Fruit fly (Drosophila melanogaster) whole organism, embryonic: ENCODE results near the gene Gr93d.

ENCODE experiments used
- Aef1 ChIP-seq: fragments of 200-800 bp; sonication (Bioruptor generic); IDR thresholded peaks from 3 replicates; pipeline ENCODE4 v1.3.6; 2022; ENCODE audit warnings: missing biosample characterization, missing genetic modification characterization
- Atf6 ChIP-seq: fragments of 200-800 bp; sonication (Bioruptor generic); IDR thresholded peaks from 2 replicates; pipeline ENCODE4 v1.3.6; 2022; ENCODE audit warnings: missing biosample characterization, missing genetic modification characterization
- Bgb ChIP-seq: fragments of 200-800 bp; sonication (Bioruptor generic); IDR thresholded peaks from 2 replicates; pipeline ENCODE4 v1.3.6; 2022; ENCODE audit warnings: missing biosample characterization, missing genetic modification characterization; ENCODE audit not compliant: partially characterized antibody
- CG10209 ChIP-seq: fragments of 200-800 bp; sonication (Bioruptor generic); optimal IDR thresholded peaks from 3 replicates; lab custom pipeline; 2017; ENCODE audit warnings: missing biosample characterization, mild to moderate bottlenecking, missing genetic modification characterization, missing genetic modification reagents
- CG12155 ChIP-seq: fragments of 200-800 bp; sonication (Bioruptor generic); optimal IDR thresholded peaks from 3 replicates; lab custom pipeline; 2016; ENCODE audit warnings: missing biosample characterization, missing genetic modification characterization
- CG12299 ChIP-seq: fragments of 200-800 bp; sonication (Bioruptor generic); optimal IDR thresholded peaks from 2 replicates; lab custom pipeline; 2018; ENCODE audit warnings: missing biosample characterization, mild to moderate bottlenecking, missing genetic modification characterization
- CG13287 ChIP-seq: fragments of 200-800 bp; sonication (Bioruptor generic); IDR thresholded peaks from 2 replicates; pipeline ENCODE4 v1.3.6; 2022; ENCODE audit warnings: missing biosample characterization, missing genetic modification characterization; ENCODE audit not compliant: partially characterized antibody
- CG15514 ChIP-seq: fragments of 200-800 bp; sonication (Bioruptor generic); optimal IDR thresholded peaks from 3 replicates; lab custom pipeline; 2017; ENCODE audit warnings: missing biosample characterization, missing genetic modification characterization, mild to moderate bottlenecking, moderate library complexity, missing genetic modification reagents
- CG16863 ChIP-seq: fragments of 200-800 bp; sonication (Bioruptor generic); optimal IDR thresholded peaks from 3 replicates; lab custom pipeline; 2016; ENCODE audit warnings: missing biosample characterization, missing genetic modification characterization
- CG17568 ChIP-seq: fragments of 200-800 bp; sonication (Bioruptor generic); optimal IDR thresholded peaks from 2 replicates; lab custom pipeline; 2018; ENCODE audit warnings: missing biosample characterization, mild to moderate bottlenecking, missing genetic modification characterization, moderate library complexity
- CG17829 ChIP-seq: fragments of 200-800 bp; optimal IDR thresholded peaks from 2 replicates; lab custom pipeline; 2019; ENCODE audit warnings: missing biosample characterization, mild to moderate bottlenecking, missing genetic modification characterization, moderate library complexity
- CG30431 ChIP-seq: fragments of 200-800 bp; sonication (Bioruptor generic); optimal IDR thresholded peaks from 2 replicates; lab custom pipeline; 2017; ENCODE audit warnings: missing biosample characterization, missing genetic modification characterization
- CG4360 ChIP-seq: fragments of 200-800 bp; sonication (Bioruptor generic); IDR thresholded peaks from 2 replicates; pipeline ENCODE4 v1.3.6; 2022; ENCODE audit warnings: missing biosample characterization, missing genetic modification characterization
- CG7745 ChIP-seq: fragments of 200-800 bp; sonication (Bioruptor generic); optimal IDR thresholded peaks from 2 replicates; lab custom pipeline; 2018; ENCODE audit warnings: missing biosample characterization, mild to moderate bottlenecking, missing genetic modification characterization, moderate library complexity
- CG7786 ChIP-seq: fragments of 200-800 bp; sonication (Bioruptor generic); optimal IDR thresholded peaks from 2 replicates; lab custom pipeline; 2016; ENCODE audit warnings: missing biosample characterization, missing genetic modification characterization
- CG9932 ChIP-seq: fragments of 200-800 bp; sonication (Bioruptor generic); IDR thresholded peaks from 2 replicates; pipeline ENCODE4 v1.3.6; 2022; ENCODE audit warnings: missing biosample characterization, missing genetic modification characterization
- CoRest ChIP-seq: fragments of 200-800 bp; sonication (Bioruptor generic); optimal IDR thresholded peaks from 3 replicates; lab custom pipeline; 2018; ENCODE audit warnings: missing biosample characterization, mild to moderate bottlenecking, missing genetic modification characterization, moderate library complexity
- D19A ChIP-seq: fragments of 200-800 bp; optimal IDR thresholded peaks from 3 replicates; lab custom pipeline; 2019; ENCODE audit warnings: missing biosample characterization, mild to moderate bottlenecking, missing genetic modification characterization, moderate library complexity
- D19B ChIP-seq: fragments of 200-800 bp; sonication (Bioruptor generic); optimal IDR thresholded peaks from 2 replicates; lab custom pipeline; 2017; ENCODE audit warnings: missing biosample characterization, mild to moderate bottlenecking, missing genetic modification characterization
- Dll ChIP-seq: fragments of 200-800 bp; sonication (Bioruptor generic); IDR thresholded peaks from 4 replicates; pipeline ENCODE4 v1.3.6; 2022; ENCODE audit warnings: missing biosample characterization, missing genetic modification characterization; ENCODE audit not compliant: partially characterized antibody
- Drgx ChIP-seq: fragments of 200-800 bp; sonication (Bioruptor generic); IDR thresholded peaks from 2 replicates; pipeline ENCODE4 v1.3.6; 2022; ENCODE audit warnings: missing biosample characterization, missing genetic modification characterization
- E2f1 ChIP-seq: fragments of 200-800 bp; sonication (Bioruptor generic); IDR thresholded peaks from 2 replicates; pipeline ENCODE4 v1.3.6; 2022; ENCODE audit warnings: missing biosample characterization, missing genetic modification characterization
- Eip74EF ChIP-seq, 2 experiments: fragments of 200-800 bp in 1 of 2; fragments of >200 bp in 1 of 2; sonication (Bioruptor generic) in 1 of 2; optimal IDR thresholded peaks; 2 replicates each; lab custom pipeline; 2017 to 2019; ENCODE audit warnings: missing biosample characterization in 2 of 2, missing genetic modification characterization in 2 of 2, mild to moderate bottlenecking in 1 of 2, moderate library complexity in 1 of 2
- Fer1 ChIP-seq: fragments of 200-800 bp; sonication (Bioruptor generic); optimal IDR thresholded peaks from 2 replicates; lab custom pipeline; 2017; ENCODE audit warnings: missing biosample characterization, mild to moderate bottlenecking, missing genetic modification characterization
- Jarid2 ChIP-seq: fragments of 200-800 bp; sonication (Bioruptor generic); optimal IDR thresholded peaks from 3 replicates; lab custom pipeline; 2017; ENCODE audit warnings: mild to moderate bottlenecking, missing biosample characterization, missing genetic modification reagents, missing genetic modification characterization
- MBD-R2 ChIP-seq: fragments of 200-800 bp; sonication (Bioruptor generic); IDR thresholded peaks from 2 replicates; pipeline ENCODE4 v1.3.6; 2022; ENCODE audit warnings: missing biosample characterization, missing genetic modification characterization
- MTF-1 ChIP-seq: fragments of 200-800 bp; sonication (Bioruptor generic); optimal IDR thresholded peaks from 2 replicates; lab custom pipeline; 2018; ENCODE audit warnings: missing biosample characterization, mild to moderate bottlenecking, missing genetic modification characterization, borderline replicate concordance
- NFAT ChIP-seq: fragments of 200-800 bp; sonication (Bioruptor generic); IDR thresholded peaks from 2 replicates; pipeline ENCODE4 v1.3.6; 2022; ENCODE audit warnings: missing biosample characterization, missing genetic modification characterization
- Pdp1 ChIP-seq, 2 experiments: fragments of 200-800 bp; sonication (Bioruptor generic); optimal IDR thresholded peaks; 3 replicates each; lab custom pipeline; 2016; ENCODE audit warnings: missing biosample characterization in 2 of 2, missing genetic modification characterization in 2 of 2, mild to moderate bottlenecking in 1 of 2, moderate library complexity in 1 of 2
- Trl ChIP-seq, 3 experiments: fragments of >200 bp in 2 of 3; fragments of 200-800 bp in 1 of 3; sonication (Bioruptor generic) in 1 of 3; optimal IDR thresholded peaks; 2 replicates in 1 of 3; 3 replicates in 2 of 3; lab custom pipeline; 2016 to 2017; ENCODE audit warnings: missing biosample characterization in 1 of 3, missing genetic modification characterization in 1 of 3
- Xrp1 ChIP-seq: fragments of 200-800 bp; sonication (Bioruptor generic); IDR thresholded peaks from 2 replicates; pipeline ENCODE4 v1.3.6; 2022; ENCODE audit warnings: missing biosample characterization, missing genetic modification characterization
- chm ChIP-seq: fragments of 200-800 bp; sonication (Bioruptor generic); IDR thresholded peaks from 2 replicates; pipeline ENCODE4 v1.3.6; 2022; ENCODE audit warnings: missing biosample characterization, missing genetic modification characterization
- ci ChIP-seq: fragments of 200-800 bp; sonication (Bioruptor generic); IDR thresholded peaks from 3 replicates; pipeline ENCODE4 v1.3.6; 2022; ENCODE audit warnings: missing biosample characterization, missing genetic modification characterization
- crol ChIP-seq: fragments of 200-800 bp; sonication (Bioruptor generic); IDR thresholded peaks from 2 replicates; pipeline ENCODE4 v1.3.6; 2022; ENCODE audit warnings: missing biosample characterization, missing genetic modification characterization
- esg ChIP-seq: fragments of 200-800 bp; sonication (Bioruptor generic); conservative IDR thresholded peaks from 2 replicates; pipeline ENCODE4 v1.3.6; 2022; ENCODE audit warnings: missing biosample characterization, missing genetic modification characterization
- fd3F ChIP-seq: fragments of 200-800 bp; sonication (Bioruptor generic); optimal IDR thresholded peaks from 2 replicates; lab custom pipeline; 2018; ENCODE audit warnings: missing biosample characterization, mild to moderate bottlenecking, missing genetic modification characterization, moderate library complexity
- gem ChIP-seq: fragments of 200-800 bp; sonication (Bioruptor generic); optimal IDR thresholded peaks from 2 replicates; lab custom pipeline; 2019; ENCODE audit warnings: missing biosample characterization, mild to moderate bottlenecking, missing genetic modification characterization, moderate library complexity
- hb ChIP-seq: fragments of 200-800 bp; sonication (Bioruptor generic); IDR thresholded peaks from 3 replicates; pipeline ENCODE4 v1.3.6; 2022; ENCODE audit warnings: missing biosample characterization, missing genetic modification characterization; ENCODE audit not compliant: partially characterized antibody
- oc ChIP-seq: fragments of 200-800 bp; sonication (Bioruptor generic); optimal IDR thresholded peaks from 2 replicates; lab custom pipeline; 2018; ENCODE audit warnings: missing biosample characterization, mild to moderate bottlenecking, missing genetic modification characterization, moderate library complexity
- pan ChIP-seq, 4 experiments: fragments of >200 bp in 3 of 4; fragments of 200-800 bp in 1 of 4; sonication (Bioruptor generic) in 1 of 4; optimal IDR thresholded peaks in 3 of 4; IDR thresholded peaks in 1 of 4; 2 replicates each; pipeline versions ENCODE4 v1.3.6 to Lab custom; 2017 to 2022; ENCODE audit warnings: missing biosample characterization in 2 of 4, missing genetic modification characterization in 2 of 4, mixed read lengths in 1 of 4
- pb ChIP-seq: fragments of 200-800 bp; sonication (Bioruptor generic); optimal IDR thresholded peaks from 3 replicates; lab custom pipeline; 2016; ENCODE audit warnings: missing biosample characterization, missing genetic modification characterization
- row ChIP-seq: fragments of 200-800 bp; sonication (Bioruptor generic); IDR thresholded peaks from 3 replicates; pipeline ENCODE4 v1.3.6; 2022; ENCODE audit warnings: missing biosample characterization, missing genetic modification characterization
- sna ChIP-seq: fragments of 200-800 bp; sonication (Bioruptor generic); IDR thresholded peaks from 2 replicates; pipeline ENCODE4 v1.3.6; 2022; ENCODE audit warnings: missing biosample characterization, missing genetic modification characterization; ENCODE audit not compliant: partially characterized antibody
- sob ChIP-seq: fragments of 200-800 bp; sonication (Bioruptor generic); IDR thresholded peaks from 2 replicates; pipeline ENCODE4 v1.3.6; 2022; ENCODE audit warnings: missing biosample characterization, missing genetic modification characterization
- stc ChIP-seq: fragments of 200-800 bp; sonication (Bioruptor generic); IDR thresholded peaks from 2 replicates; pipeline ENCODE4 v1.3.6; 2022; ENCODE audit warnings: missing biosample characterization, missing genetic modification characterization
- toy ChIP-seq: fragments of 200-800 bp; sonication (Bioruptor generic); IDR thresholded peaks from 2 replicates; pipeline ENCODE4 v1.3.6; 2022; ENCODE audit warnings: missing biosample characterization, missing genetic modification characterization
- vvl ChIP-seq: fragments of 200-800 bp; sonication (Bioruptor generic); IDR thresholded peaks from 2 replicates; pipeline ENCODE4 v1.3.6; 2022; ENCODE audit warnings: missing biosample characterization, missing genetic modification characterization

The Gr93d gene

dm6 chr3R:21874982-21875466 is 28.6 kb upstream of the Gr93d start, which contains the start of gene CG6656 (continued):
- TF ChIP-seq oc (tag; lab: Kevin White, UChicago): peak; percentile 21
- TF ChIP-seq CG7786: no peak
- TF ChIP-seq CG30431 (GFP tag; lab: Kevin White, UChicago): no peak
- TF ChIP-seq CG10209 (GFP tag; lab: Kevin White, UChicago): peak; percentile 16
- peak; percentile 95 for TF ChIP-seq D19B (GFP tag; lab: Kevin White, UChicago)
- TF ChIP-seq CG4360: no peak
- TF ChIP-seq CG12155 (GFP tag; lab: Kevin White, UChicago): peak; percentile 25
- peak; percentile 33; the same call in 1 of the 2 replicates for TF ChIP-seq CG13287 (GFP tag; lab: Robert Waterston, UW)
- 0 out of 2 replicates have a peak, but pooled peaks have one; percentile 19 for TF ChIP-seq CG9932 (GFP tag; lab: Robert Waterston, UW)
- TF ChIP-seq esg (GFP tag; lab: Robert Waterston, UW): no peak
- TF ChIP-seq Trl (optimal IDR thresholded peaks at IDR 0.05; lab: Kevin White, UChicago): peak; percentile 61 to 85
- TF ChIP-seq Trl (GFP tag; optimal IDR thresholded peaks at IDR 0.05; lab: Kevin White, UChicago): no peak
- TF ChIP-seq pb (GFP tag; lab: Kevin White, UChicago): peak; percentile 27
- 0 out of 4 replicates have a peak, but pooled peaks have one; percentile 8 for TF ChIP-seq Dll (GFP tag; lab: Robert Waterston, UW)
- no peak for TF ChIP-seq stc
- TF ChIP-seq crol (GFP tag; lab: Robert Waterston, UW): 0 out of 2 replicates have a peak, but pooled peaks have one; percentile 10
- no peak for TF ChIP-seq CG12299 (tag; lab: Kevin White, UChicago)
- peak; percentile 34; the same call in 1 of the 2 replicates for TF ChIP-seq NFAT (GFP tag; lab: Robert Waterston, UW)
- 0 out of 2 replicates have a peak, but pooled peaks have one; percentile 17 for TF ChIP-seq sob (GFP tag; lab: Robert Waterston, UW)
- peak; percentile 63; the same call in 2 of the 3 replicates for TF ChIP-seq ci
- TF ChIP-seq chm (GFP tag; lab: Robert Waterston, UW): peak; percentile 59; the same call in 1 of the 2 replicates
- TF ChIP-seq pan (optimal IDR thresholded peaks at IDR 0.05; lab: Kevin White, UChicago): no peak
- peak in 1 of 2 experiments; percentile 24 for TF ChIP-seq pan (GFP tag; optimal IDR thresholded peaks at IDR 0.05 in 1 of 2, IDR thresholded peaks at IDR 0.05 in 1 of 2)
- TF ChIP-seq Aef1 (GFP tag; lab: Robert Waterston, UW): no peak
- peak in 1 of 2 experiments; percentile 27 for TF ChIP-seq Eip74EF (GFP tag; optimal IDR thresholded peaks at IDR 0.05; lab: Kevin White, UChicago)
- TF ChIP-seq CG16863: peak; percentile 2
- TF ChIP-seq Jarid2: peak; percentile 75
- TF ChIP-seq gem (tag; lab: Kevin White, UChicago): no peak
- TF ChIP-seq fd3F (GFP tag; lab: Kevin White, UChicago): no peak
- TF ChIP-seq MBD-R2 (GFP tag; lab: Robert Waterston, UW): peak; percentile 35; the same call in 1 of the 2 replicates
- TF ChIP-seq toy (GFP tag; lab: Robert Waterston, UW): no peak
- 0 out of 2 replicates have a peak, but pooled peaks have one; percentile 48 for TF ChIP-seq Atf6
- TF ChIP-seq CG17829 (tag; lab: Kevin White, UChicago): peak; percentile 14
- TF ChIP-seq Bgb: peak; percentile 38; the same call in 1 of the 2 replicates
- no peak for TF ChIP-seq CG17568 (GFP tag; lab: Kevin White, UChicago)
- peak; percentile 39; the same call in 2 of the 3 replicates for TF ChIP-seq row (GFP tag; lab: Robert Waterston, UW)
- 0 out of 3 replicates have a peak, but pooled peaks have one; percentile 18 for TF ChIP-seq hb (GFP tag; lab: Robert Waterston, UW)
- peak; percentile 49; the same call in 1 of the 2 replicates for TF ChIP-seq Drgx
- TF ChIP-seq vvl (GFP tag; lab: Robert Waterston, UW): peak; percentile 72; the same call in 1 of the 2 replicates
- TF ChIP-seq MTF-1: peak; percentile 8
- peak; percentile 21 for TF ChIP-seq Fer1
- 0 out of 2 replicates have a peak, but pooled peaks have one; percentile 29 for TF ChIP-seq Xrp1 (GFP tag; lab: Robert Waterston, UW)
- TF ChIP-seq sna (GFP tag; lab: Robert Waterston, UW): 0 out of 2 replicates have a peak, but pooled peaks have one; percentile 36
- peak; percentile 67 for TF ChIP-seq CG7745 (tag; lab: Kevin White, UChicago)
- peak; percentile 45 for TF ChIP-seq CG15514 (GFP tag; lab: Kevin White, UChicago)
- peak in 1 of 2 experiments; percentile 54 for TF ChIP-seq Pdp1 (GFP tag; optimal IDR thresholded peaks at IDR 0.05; lab: Kevin White, UChicago)
- TF ChIP-seq CoRest: peak; percentile 32
- no peak for TF ChIP-seq E2f1 (GFP tag; lab: Robert Waterston, UW)
- peak; percentile 34 for TF ChIP-seq D19A
